Fruit fly (Drosophila melanogaster): ENCODE results near the gene obst-H.

obst-H gene

dm6 chr3L:15566484-15566955, 37.5 kb upstream of the obst-H start (continued):
- TF ChIP-seq Dek (tag; optimal IDR thresholded peaks at IDR 0.05): peak; percentile 41
- TF ChIP-seq Atf6 (GFP tag; IDR thresholded peaks at IDR 0.05): peak; percentile 77
- no peak for TF ChIP-seq CG9797 (GFP tag; optimal IDR thresholded peaks at IDR 0.05)
- TF ChIP-seq Hr39 (optimal IDR thresholded peaks at IDR 0.05): no peak
- TF ChIP-seq Bdp1 (GFP tag; optimal IDR thresholded peaks at IDR 0.05): peak; percentile 3
- TF ChIP-seq CG12942 (GFP tag; optimal IDR thresholded peaks at IDR 0.05): no peak
- no peak for TF ChIP-seq CG4282 (GFP tag; optimal IDR thresholded peaks at IDR 0.05)
- no peak for TF ChIP-seq zen2 (GFP tag; IDR thresholded peaks at IDR 0.05; ENCODE audit: partially characterized antibody)
- peak; percentile 45 for TF ChIP-seq CG2202 (tag; optimal IDR thresholded peaks at IDR 0.05)
- TF ChIP-seq gce (GFP tag; IDR thresholded peaks at IDR 0.05): no peak
- no peak for TF ChIP-seq CG4820 (GFP tag; optimal IDR thresholded peaks at IDR 0.05)
- no peak for TF ChIP-seq CG10565 (GFP tag; optimal IDR thresholded peaks at IDR 0.05)
- TF ChIP-seq eve (GFP tag; optimal IDR thresholded peaks at IDR 0.05): no peak
- no peak for TF ChIP-seq ems (GFP tag; optimal IDR thresholded peaks at IDR 0.05)
- TF ChIP-seq Ada2b (GFP tag; IDR thresholded peaks at IDR 0.05): no peak
- peak; percentile 47; the same call in 2 of the 3 replicates for TF ChIP-seq dysf (GFP tag; IDR thresholded peaks at IDR 0.05)
- peak; percentile 8 for TF ChIP-seq Xbp1 (GFP tag; optimal IDR thresholded peaks at IDR 0.05)
- peak; percentile 73 for TF ChIP-seq run (tag; optimal IDR thresholded peaks at IDR 0.05)
- no peak; the same call in 1 of the 2 replicates for TF ChIP-seq CG32767 (GFP tag; IDR thresholded peaks at IDR 0.05)
- TF ChIP-seq Mrtf (GFP tag; IDR thresholded peaks at IDR 0.05): peak; percentile 43; the same call in 1 of the 3 replicates
- no peak for TF ChIP-seq H15 (GFP tag; IDR thresholded peaks at IDR 0.05)
- peak; percentile 15 for TF ChIP-seq wdn (GFP tag; IDR thresholded peaks at IDR 0.05)
- peak; percentile 55 for TF ChIP-seq gcm (GFP tag; optimal IDR thresholded peaks at IDR 0.05)
- no peak for TF ChIP-seq CG42726 (GFP tag; IDR thresholded peaks at IDR 0.05; ENCODE audit: partially characterized antibody)
- no peak for TF ChIP-seq Eip74EF (GFP tag; optimal IDR thresholded peaks at IDR 0.05)
- TF ChIP-seq CG2116 (GFP tag; optimal IDR thresholded peaks at IDR 0.05): no peak
- no peak for TF ChIP-seq ewg (GFP tag; optimal IDR thresholded peaks at IDR 0.05)
- no peak for TF ChIP-seq hb (GFP tag; IDR thresholded peaks at IDR 0.05; ENCODE audit: partially characterized antibody)
- TF ChIP-seq CG8478 (optimal IDR thresholded peaks at IDR 0.05): no peak
- 0 out of 2 replicates have a peak, but pooled peaks have one; percentile 23 for TF ChIP-seq Drgx (GFP tag; IDR thresholded peaks at IDR 0.05)
- peak; percentile 92 for TF ChIP-seq CG15479 (GFP tag; optimal IDR thresholded peaks at IDR 0.05)
- TF ChIP-seq CG11696 (GFP tag; IDR thresholded peaks at IDR 0.05): peak; percentile 52; the same call in 1 of the 2 replicates
- TF ChIP-seq mld (GFP tag; IDR thresholded peaks at IDR 0.05; ENCODE audit: partially characterized antibody): peak; percentile 43; the same call in 1 of the 3 replicates
- TF ChIP-seq CG7556 (GFP tag; optimal IDR thresholded peaks at IDR 0.05): peak; percentile 68
- TF ChIP-seq klu (GFP tag; IDR thresholded peaks at IDR 0.05): no peak
- peak; percentile 91 for TF ChIP-seq caup (GFP tag; optimal IDR thresholded peaks at IDR 0.05; ENCODE audit: severe bottlenecking)
- peak; percentile 42 for TF ChIP-seq CG13775 (GFP tag; optimal IDR thresholded peaks at IDR 0.05)
- no peak for TF ChIP-seq Doc3 (GFP tag; IDR thresholded peaks at IDR 0.05; ENCODE audit: partially characterized antibody)
- TF ChIP-seq jigr1 (GFP tag; IDR thresholded peaks at IDR 0.05): no peak
- no peak; the same call in 1 of the 2 replicates for TF ChIP-seq CG43689 (GFP tag; IDR thresholded peaks at IDR 0.05)
- 0 out of 3 replicates have a peak, but pooled peaks have one; percentile 7 for TF ChIP-seq CG7357 (GFP tag; IDR thresholded peaks at IDR 0.05)
- peak; percentile 36 for TF ChIP-seq CG9817 (tag; optimal IDR thresholded peaks at IDR 0.05)
- TF ChIP-seq Meics (GFP tag; optimal IDR thresholded peaks at IDR 0.05): peak; percentile 62
- no peak for TF ChIP-seq Camta (GFP tag; optimal IDR thresholded peaks at IDR 0.05)
- TF ChIP-seq CG4854 (GFP tag; optimal IDR thresholded peaks at IDR 0.05): peak; percentile 63
- no peak for TF ChIP-seq CG1832 (GFP tag; optimal IDR thresholded peaks at IDR 0.05)
- TF ChIP-seq CG2199 (GFP tag; IDR thresholded peaks at IDR 0.05): peak; percentile 91
- TF ChIP-seq C15 (GFP tag; IDR thresholded peaks at IDR 0.05): no peak
- TF ChIP-seq onecut (GFP tag; IDR thresholded peaks at IDR 0.05): peak; percentile 67
- no peak for TF ChIP-seq repo (GFP tag; optimal IDR thresholded peaks at IDR 0.05)
- TF ChIP-seq HLHmδ (GFP tag; optimal IDR thresholded peaks at IDR 0.05): peak; percentile 77

Data from whole organism, embryonic.